Worm (Caenorhabditis elegans): Measurements from ENCODE around the gene Y49F6B.12.
"Not testable (repeated sequence)": the region's sequence is repeated elsewhere in the genome, so short reads cannot be mapped to it uniquely, and the experiment has no call there.

Gene Y49F6B.12

ce11 chrII:3458209-3458608, 14.0 kb downstream of the Y49F6B.12 start, which contains the start of the genes C16C8.26 and C16C8.19:
Gene C16C8.26, minus strand, starts transcription at chrII:3458309.
Gene C16C8.19, plus strand, starts transcription at chrII:3458487.
- TF ChIP-seq dao-5 (tag; optimal IDR thresholded peaks at IDR 0.05) (no peak), him-1 (tag; optimal IDR thresholded peaks at IDR 0.05) (no peak), W03F9.2 (tag; optimal IDR thresholded peaks at IDR 0.05) (no peak)

- no peak for TF ChIP-seq dao-5 (tag; optimal IDR thresholded peaks at IDR 0.05)
- no peak for TF ChIP-seq him-1 (tag; optimal IDR thresholded peaks at IDR 0.05)
- TF ChIP-seq W03F9.2 (tag; optimal IDR thresholded peaks at IDR 0.05): no peak
Measured at ce11 chrII:3453521-3453920, 18.7 kb downstream of the Y49F6B.12 start, which contains the start of gene C16C8.11. Gene C16C8.11, plus strand, starts transcription at chrII:3453708.

- TF ChIP-seq W03F9.2 (tag; optimal IDR thresholded peaks at IDR 0.05) (no peak), him-1 (tag; optimal IDR thresholded peaks at IDR 0.05) (no peak), dao-5 (tag; optimal IDR thresholded peaks at IDR 0.05) (no peak)
Measured at ce11 chrII:3452421-3452820, 19.8 kb downstream of the Y49F6B.12 start, which contains the start of gene C16C8.12. Gene C16C8.12, plus strand, starts transcription at chrII:3452721.

ce11 chrII:3449514-3449913, 22.7 kb downstream of the Y49F6B.12 start, which contains the start of gene C16C8.14:
Gene C16C8.14, plus strand, starts transcription at chrII:3449814.
- TF ChIP-seq W03F9.2, him-1, dao-5 (tag; optimal IDR thresholded peaks at IDR 0.05): not testable (repeated sequence)

ce11 chrII:3448776-3449280, 23.4 kb downstream of the Y49F6B.12 start, which contains the start of gene C16C8.25:
Gene C16C8.25, plus strand, starts transcription at chrII:3449230.
- no peak for TF ChIP-seq W03F9.2 (tag; optimal IDR thresholded peaks at IDR 0.05)
- TF ChIP-seq dao-5 (tag; optimal IDR thresholded peaks at IDR 0.05): no peak
- TF ChIP-seq him-1 (tag; optimal IDR thresholded peaks at IDR 0.05): no peak

- no peak for TF ChIP-seq him-1 (tag; optimal IDR thresholded peaks at IDR 0.05)
- no peak for TF ChIP-seq dao-5 (tag; optimal IDR thresholded peaks at IDR 0.05)
- no peak for TF ChIP-seq W03F9.2 (tag; optimal IDR thresholded peaks at IDR 0.05)
Measured at ce11 chrII:3447906-3448305, 24.3 kb downstream of the Y49F6B.12 start, which contains the start of gene C16C8.21. Gene C16C8.21, plus strand, starts transcription at chrII:3448206.

ce11 chrII:3446647-3447046, 25.6 kb downstream of the Y49F6B.12 start, which contains the start of the genes C16C8.20 and gldi-6:
Gene C16C8.20, plus strand, starts transcription at chrII:3446947.
Gene gldi-6, plus strand, starts transcription at chrII:3446947.
- TF ChIP-seq dao-5 (tag; optimal IDR thresholded peaks at IDR 0.05): no peak
- TF ChIP-seq W03F9.2 (tag; optimal IDR thresholded peaks at IDR 0.05): no peak
- TF ChIP-seq him-1 (tag; optimal IDR thresholded peaks at IDR 0.05): no peak

- TF ChIP-seq W03F9.2 (tag; optimal IDR thresholded peaks at IDR 0.05) (no peak), him-1 (tag; optimal IDR thresholded peaks at IDR 0.05) (no peak)
Measured at ce11 chrII:3445285-3445806, 26.9 kb downstream of the Y49F6B.12 start, which contains the start of the genes C16C8.5 and C16C8.16. Gene C16C8.5, minus strand, starts transcription at chrII:3445385. Gene C16C8.16, plus strand, starts transcription at chrII:3445756.

- TF ChIP-seq him-1 (tag; optimal IDR thresholded peaks at IDR 0.05) (no peak), W03F9.2 (tag; optimal IDR thresholded peaks at IDR 0.05) (no peak), dao-5 (tag; optimal IDR thresholded peaks at IDR 0.05) (no peak)
Measured at ce11 chrII:3444280-3444679, 27.9 kb downstream of the Y49F6B.12 start, which contains the start of gene C16C8.4. Gene C16C8.4, minus strand, starts transcription at chrII:3444380.

ce11 chrII:3443154-3443553, 29.1 kb downstream of the Y49F6B.12 start, which contains the start of gene C16C8.22:
Gene C16C8.22, minus strand, starts transcription at chrII:3443254.
- no peak for TF ChIP-seq dao-5 (tag; optimal IDR thresholded peaks at IDR 0.05)
- TF ChIP-seq him-1 (tag; optimal IDR thresholded peaks at IDR 0.05): no peak
- TF ChIP-seq W03F9.2 (tag; optimal IDR thresholded peaks at IDR 0.05): no peak

ce11 chrII:3441377-3441776, 30.8 kb downstream of the Y49F6B.12 start, which contains the start of gene C16C8.27:
Gene C16C8.27, plus strand, starts transcription at chrII:3441677.
- TF ChIP-seq him-1 (tag; optimal IDR thresholded peaks at IDR 0.05) (no peak), W03F9.2 (tag; optimal IDR thresholded peaks at IDR 0.05) (no peak), dao-5 (tag; optimal IDR thresholded peaks at IDR 0.05) (no peak)

ce11 chrII:3440641-3440926, 31.6 kb downstream of the Y49F6B.12 start, which contains the start of gene C16C8.17:
Gene C16C8.17, plus strand, starts transcription at chrII:3440827.
- no peak for TF ChIP-seq dao-5 (tag; optimal IDR thresholded peaks at IDR 0.05)
- no peak for TF ChIP-seq him-1 (tag; optimal IDR thresholded peaks at IDR 0.05)
- no peak for TF ChIP-seq W03F9.2 (tag; optimal IDR thresholded peaks at IDR 0.05)

- TF ChIP-seq dao-5 (tag; optimal IDR thresholded peaks at IDR 0.05) (no peak), W03F9.2 (tag; optimal IDR thresholded peaks at IDR 0.05) (no peak), him-1 (tag; optimal IDR thresholded peaks at IDR 0.05) (no peak)
Measured at ce11 chrII:3439842-3440640, 32.2 kb downstream of the Y49F6B.12 start.
